Worm (Caenorhabditis elegans): ENCODE measurements around the gene ZK643.6.

The ZK643.6 gene

ce11 chrIII:8985965-8986364 lies 25.4 kb upstream of the ZK643.6 start:
- TF ChIP-seq flt-1 (GFP tag; IDR thresholded peaks at IDR 0.05) (no peak), B0310.2 (tag; optimal IDR thresholded peaks at IDR 0.05) (no peak), hmbx-1 (tag; optimal IDR thresholded peaks at IDR 0.05) (no peak), hmg-4 (GFP tag; optimal IDR thresholded peaks at IDR 0.05) (no peak), ama-1 (optimal IDR thresholded peaks at IDR 0.05) (no peak), pes-1 (GFP tag; IDR thresholded peaks at IDR 0.05) (no peak)

ce11 chrIII:8985461-8985860 lies 24.9 kb upstream of the ZK643.6 start:
- TF ChIP-seq tbx-37 (GFP tag; conservative IDR thresholded peaks at IDR 0.05) (no peak), ceh-36 (tag; optimal IDR thresholded peaks at IDR 0.05) (no peak), ceh-13 (GFP tag; optimal IDR thresholded peaks at IDR 0.05) (no peak), sea-1 (GFP tag; conservative IDR thresholded peaks at IDR 0.05) (no peak), ets-7 (tag; optimal IDR thresholded peaks at IDR 0.05) (no peak), hnd-1 (tag; optimal IDR thresholded peaks at IDR 0.05) (no peak), tbx-11 (GFP tag; IDR thresholded peaks at IDR 0.05) (no peak), scrt-1 (GFP tag; IDR thresholded peaks at IDR 0.05) (no peak), aly-1 (tag; optimal IDR thresholded peaks at IDR 0.05) (no peak), hmbx-1 (tag; optimal IDR thresholded peaks at IDR 0.05) (no peak), F13C5.2 (tag; optimal IDR thresholded peaks at IDR 0.05) (no peak), hmg-4 (GFP tag; optimal IDR thresholded peaks at IDR 0.05) (no peak), B0310.2 (tag; optimal IDR thresholded peaks at IDR 0.05) (no peak), flt-1 (GFP tag; IDR thresholded peaks at IDR 0.05) (no peak), ama-1 (optimal IDR thresholded peaks at IDR 0.05) (no peak)

- TF ChIP-seq aly-1 (tag; optimal IDR thresholded peaks at IDR 0.05) (no peak), ceh-13 (GFP tag; optimal IDR thresholded peaks at IDR 0.05) (no peak), scrt-1 (GFP tag; IDR thresholded peaks at IDR 0.05) (no peak), tbx-37 (GFP tag; conservative IDR thresholded peaks at IDR 0.05) (no peak), sea-1 (GFP tag; conservative IDR thresholded peaks at IDR 0.05) (no peak), ets-7 (tag; optimal IDR thresholded peaks at IDR 0.05) (no peak), B0310.2 (tag; optimal IDR thresholded peaks at IDR 0.05) (no peak), hmbx-1 (tag; optimal IDR thresholded peaks at IDR 0.05) (no peak), ama-1 (optimal IDR thresholded peaks at IDR 0.05) (no peak), tra-4 (tag; optimal IDR thresholded peaks at IDR 0.05) (no peak), pes-1 (GFP tag; IDR thresholded peaks at IDR 0.05) (no peak), ceh-36 (tag; optimal IDR thresholded peaks at IDR 0.05) (no peak), F13C5.2 (tag; optimal IDR thresholded peaks at IDR 0.05) (no peak), flt-1 (GFP tag; IDR thresholded peaks at IDR 0.05) (no peak), tbx-11 (GFP tag; IDR thresholded peaks at IDR 0.05) (no peak), hmg-4 (GFP tag; optimal IDR thresholded peaks at IDR 0.05) (no peak), hnd-1 (tag; optimal IDR thresholded peaks at IDR 0.05) (no peak)
These were observed 24.4 kb upstream of the ZK643.6 start for ce11 chrIII:8984960-8985359.

- no peak for TF ChIP-seq ceh-36 (tag; optimal IDR thresholded peaks at IDR 0.05)
- no peak for TF ChIP-seq ceh-13 (GFP tag; optimal IDR thresholded peaks at IDR 0.05)
- no peak for TF ChIP-seq ets-7 (tag; optimal IDR thresholded peaks at IDR 0.05)
- TF ChIP-seq tbx-11 (GFP tag; IDR thresholded peaks at IDR 0.05): no peak
- no peak for TF ChIP-seq tbx-37 (GFP tag; conservative IDR thresholded peaks at IDR 0.05)
- TF ChIP-seq hmg-4 (GFP tag; optimal IDR thresholded peaks at IDR 0.05): no peak
- no peak for TF ChIP-seq scrt-1 (GFP tag; IDR thresholded peaks at IDR 0.05)
- TF ChIP-seq flt-1 (GFP tag; IDR thresholded peaks at IDR 0.05): no peak
- no peak for TF ChIP-seq pes-1 (GFP tag; IDR thresholded peaks at IDR 0.05)
These were observed 23.8 kb upstream of the ZK643.6 start for ce11 chrIII:8984412-8984811.

ce11 chrIII:8983811-8984210 lies 23.2 kb upstream of the ZK643.6 start:
- no peak for TF ChIP-seq ets-7 (tag; optimal IDR thresholded peaks at IDR 0.05)
- no peak for TF ChIP-seq scrt-1 (GFP tag; IDR thresholded peaks at IDR 0.05)
- no peak for TF ChIP-seq F13C5.2 (tag; optimal IDR thresholded peaks at IDR 0.05)
- TF ChIP-seq hnd-1 (tag; optimal IDR thresholded peaks at IDR 0.05): no peak
- TF ChIP-seq B0310.2 (tag; optimal IDR thresholded peaks at IDR 0.05): no peak
- no peak for TF ChIP-seq tbx-37 (GFP tag; conservative IDR thresholded peaks at IDR 0.05)
- no peak for TF ChIP-seq aly-1 (tag; optimal IDR thresholded peaks at IDR 0.05)
- TF ChIP-seq hmg-4 (GFP tag; optimal IDR thresholded peaks at IDR 0.05): no peak
- TF ChIP-seq hmbx-1 (tag; optimal IDR thresholded peaks at IDR 0.05): no peak
- TF ChIP-seq ceh-13 (GFP tag; optimal IDR thresholded peaks at IDR 0.05): no peak
- TF ChIP-seq ama-1 (optimal IDR thresholded peaks at IDR 0.05): no peak
- TF ChIP-seq pes-1 (GFP tag; IDR thresholded peaks at IDR 0.05): no peak
- no peak for TF ChIP-seq flt-1 (GFP tag; IDR thresholded peaks at IDR 0.05)
- TF ChIP-seq ceh-36 (tag; optimal IDR thresholded peaks at IDR 0.05): no peak
- no peak for TF ChIP-seq tra-4 (tag; optimal IDR thresholded peaks at IDR 0.05)
- no peak for TF ChIP-seq tbx-11 (GFP tag; IDR thresholded peaks at IDR 0.05)

ce11 chrIII:8983135-8983534 lies 22.6 kb upstream of the ZK643.6 start:
- TF ChIP-seq tbx-11 (GFP tag; IDR thresholded peaks at IDR 0.05): no peak
- no peak for TF ChIP-seq F13C5.2 (tag; optimal IDR thresholded peaks at IDR 0.05)
- no peak for TF ChIP-seq scrt-1 (GFP tag; IDR thresholded peaks at IDR 0.05)
- TF ChIP-seq ceh-36 (tag; optimal IDR thresholded peaks at IDR 0.05): no peak
- TF ChIP-seq B0310.2 (tag; optimal IDR thresholded peaks at IDR 0.05): no peak
- TF ChIP-seq ceh-13 (GFP tag; optimal IDR thresholded peaks at IDR 0.05): no peak
- TF ChIP-seq aly-1 (tag; optimal IDR thresholded peaks at IDR 0.05): no peak
- no peak for TF ChIP-seq flt-1 (GFP tag; IDR thresholded peaks at IDR 0.05)
- no peak for TF ChIP-seq hnd-1 (tag; optimal IDR thresholded peaks at IDR 0.05)
- no peak for TF ChIP-seq hmbx-1 (tag; optimal IDR thresholded peaks at IDR 0.05)
- TF ChIP-seq tbx-37 (GFP tag; conservative IDR thresholded peaks at IDR 0.05): no peak
- no peak for TF ChIP-seq sea-1 (GFP tag; conservative IDR thresholded peaks at IDR 0.05)
- TF ChIP-seq ama-1 (optimal IDR thresholded peaks at IDR 0.05): no peak
- no peak for TF ChIP-seq ets-7 (tag; optimal IDR thresholded peaks at IDR 0.05)
- no peak for TF ChIP-seq tra-4 (tag; optimal IDR thresholded peaks at IDR 0.05)
- no peak for TF ChIP-seq hmg-4 (GFP tag; optimal IDR thresholded peaks at IDR 0.05)

ce11 chrIII:8981847-8982479 lies 21.4 kb upstream of the ZK643.6 start, which contains the start of gene pde-2:
TSS of gene pde-2 (minus strand) at chrIII:8981897.
- TF ChIP-seq flt-1 (GFP tag; IDR thresholded peaks at IDR 0.05): no peak
- no peak for TF ChIP-seq tra-4 (tag; optimal IDR thresholded peaks at IDR 0.05)
- TF ChIP-seq F13C5.2 (tag; optimal IDR thresholded peaks at IDR 0.05): no peak
- TF ChIP-seq aly-1 (tag; optimal IDR thresholded peaks at IDR 0.05): no peak
- TF ChIP-seq sea-1 (GFP tag; conservative IDR thresholded peaks at IDR 0.05): no peak
- TF ChIP-seq hnd-1 (tag; optimal IDR thresholded peaks at IDR 0.05): no peak
- TF ChIP-seq hmg-4 (GFP tag; optimal IDR thresholded peaks at IDR 0.05): no peak
- no peak for TF ChIP-seq ets-7 (tag; optimal IDR thresholded peaks at IDR 0.05)
- TF ChIP-seq scrt-1 (GFP tag; IDR thresholded peaks at IDR 0.05): no peak
- no peak for TF ChIP-seq tbx-37 (GFP tag; conservative IDR thresholded peaks at IDR 0.05)
- no peak for TF ChIP-seq hmbx-1 (tag; optimal IDR thresholded peaks at IDR 0.05)
- no peak for TF ChIP-seq pes-1 (GFP tag; IDR thresholded peaks at IDR 0.05)
- no peak for TF ChIP-seq ceh-13 (GFP tag; optimal IDR thresholded peaks at IDR 0.05)
- TF ChIP-seq ama-1 (optimal IDR thresholded peaks at IDR 0.05): no peak
- TF ChIP-seq ceh-36 (tag; optimal IDR thresholded peaks at IDR 0.05): no peak
